Fruit fly (Drosophila melanogaster) whole organism, embryonic: Measurements from ENCODE around the gene Polr3F.

Source experiments
- Bgb ChIP-seq: fragments of 200-800 bp; sonication (Bioruptor generic); IDR thresholded peaks from 2 replicates; pipeline ENCODE4 v1.3.6; 2022; ENCODE audit warnings: missing biosample characterization, missing genetic modification characterization; ENCODE audit not compliant: partially characterized antibody
- pum ChIP-seq: fragments of 200-800 bp; sonication (Bioruptor generic); optimal IDR thresholded peaks from 2 replicates; lab custom pipeline; 2016; ENCODE audit warnings: missing biosample characterization, missing genetic modification characterization
- toy ChIP-seq: fragments of 200-800 bp; sonication (Bioruptor generic); IDR thresholded peaks from 2 replicates; pipeline ENCODE4 v1.3.6; 2022; ENCODE audit warnings: missing biosample characterization, missing genetic modification characterization

DNA sequence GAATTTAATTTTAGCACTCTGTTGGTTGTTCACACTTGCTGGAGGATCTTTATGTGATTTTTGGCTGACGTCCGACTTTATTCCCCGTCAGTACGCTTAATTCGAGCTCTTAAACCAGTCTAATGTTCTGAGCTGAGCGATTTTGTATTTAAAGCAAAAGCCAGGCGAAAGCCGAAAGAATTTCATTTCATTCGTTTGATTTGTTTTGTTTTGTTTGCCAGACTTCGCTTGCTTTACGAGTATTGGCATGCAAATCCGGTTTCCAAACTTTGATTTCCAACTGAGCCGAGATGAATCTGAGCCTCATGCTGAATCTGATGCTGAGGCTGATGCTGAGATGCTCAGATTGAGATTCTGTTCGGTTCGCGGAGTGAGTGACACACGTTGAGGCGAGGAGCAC, 33.1 kb downstream of the Polr3F start, which contains the start of gene CG5391:
- TF ChIP-seq pum (GFP tag; lab: Kevin White, UChicago) (no peak), toy (GFP tag; lab: Robert Waterston, UW) (no peak), Bgb (no peak)
